Worm (Caenorhabditis elegans): ENCODE results near the gene mesp-1.

DNA sequence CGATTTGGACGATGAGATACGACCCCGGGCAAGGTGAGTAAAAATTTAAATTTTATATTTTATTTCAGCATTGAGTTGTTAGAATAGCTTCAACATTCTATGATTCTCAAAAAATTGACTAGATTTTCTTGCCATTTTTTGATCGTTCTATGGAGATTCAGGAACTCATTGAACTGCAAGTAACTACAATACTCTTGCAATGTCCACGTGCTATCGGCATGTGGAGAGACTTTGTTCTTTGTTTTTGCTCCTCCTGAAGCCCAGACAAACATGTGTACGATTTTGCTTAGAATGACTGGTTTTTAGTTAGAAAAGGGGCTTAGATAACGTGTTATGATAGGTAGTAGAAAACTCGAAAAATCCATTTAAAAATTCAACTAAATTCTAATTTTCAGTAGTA is 36.8 kb downstream of the mesp-1 start:
- TF ChIP-seq cog-1 (tag; optimal IDR thresholded peaks at IDR 0.05): no peak
- no peak for TF ChIP-seq flt-1 (GFP tag; IDR thresholded peaks at IDR 0.05)
- no peak for TF ChIP-seq ref-1 (GFP tag; conservative IDR thresholded peaks at IDR 0.05)
- no peak for TF ChIP-seq ztf-23 (GFP tag; IDR thresholded peaks at IDR 0.05)
- no peak for TF ChIP-seq tab-1 (GFP tag; IDR thresholded peaks at IDR 0.05)
